Worm (Caenorhabditis elegans): ENCODE results near the gene F17C11.6.

DNA sequence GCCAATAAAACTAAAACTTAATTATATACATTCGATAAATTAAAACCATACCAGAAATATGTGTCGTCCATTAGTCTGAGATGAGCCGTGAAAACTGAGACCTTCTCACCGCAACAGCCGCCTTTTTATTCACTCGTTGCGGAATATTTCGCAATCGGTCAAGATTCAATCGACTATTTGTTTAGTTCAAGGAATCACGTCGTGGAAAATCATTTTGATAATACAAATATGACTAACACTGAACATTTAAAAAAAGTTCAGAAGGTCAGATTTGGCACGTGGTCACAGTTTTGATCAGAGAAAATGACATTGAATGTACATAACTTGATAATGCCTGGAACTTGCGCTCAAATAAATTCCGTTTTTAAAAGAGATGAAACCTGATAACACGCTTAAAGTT is 16.2 kb upstream of the F17C11.6 start, which contains the start of gene F17C11.11:
- TF ChIP-seq snpc-4 (tag; optimal IDR thresholded peaks at IDR 0.05) (no peak), sox-4 (tag; optimal IDR thresholded peaks at IDR 0.05) (no peak)

Data from whole organism, L1 larva.